Worm (Caenorhabditis elegans) whole organism, L1 larva: Measurements from ENCODE around the gene spe-19.

Experiments used
- ama-1 ChIP-seq: fragments of 150-350 bp; optimal IDR thresholded peaks from 2 replicates; lab custom pipeline; 2014
- lin-35 ChIP-seq, 2 experiments: fragments of 150-350 bp; optimal IDR thresholded peaks; 2 replicates each; lab custom pipeline; 2014; ENCODE audit warnings: missing biosample characterization in 2 of 2, missing genetic modification characterization in 2 of 2, missing genetic modification reagents in 2 of 2
- ztf-11 ChIP-seq, 2 experiments: sonication (generic microtip); optimal IDR thresholded peaks; 2 replicates each; lab custom pipeline; 2016 to 2017; ENCODE audit warnings: missing genetic modification characterization in 2 of 2, missing biosample characterization in 1 of 2, missing compliant biosample characterization in 1 of 2

DNA sequence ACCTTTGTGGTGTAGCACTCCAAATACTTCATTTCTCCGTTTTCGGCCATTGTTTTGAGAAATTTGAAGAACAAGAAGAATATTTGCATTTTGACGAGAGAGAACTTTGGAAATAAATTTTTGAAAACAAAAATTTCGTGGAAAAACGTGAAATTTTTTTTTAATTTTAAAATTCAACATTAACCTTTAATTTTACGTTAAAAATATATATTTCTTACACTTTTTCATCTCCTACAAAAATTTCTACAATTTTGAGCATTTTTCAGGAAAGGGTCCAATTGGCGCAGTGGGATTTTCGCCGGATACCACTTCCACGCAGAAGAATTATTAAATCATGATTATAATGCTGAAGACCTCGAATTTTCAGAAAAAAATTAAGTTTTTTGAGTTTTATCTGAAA is at the start of gene spe-19:
- no peak for TF ChIP-seq lin-35 (GFP tag; optimal IDR thresholded peaks at IDR 0.05; lab: Kevin White, UChicago)
- no peak for TF ChIP-seq ztf-11 (tag; optimal IDR thresholded peaks at IDR 0.05; lab: Kevin White, UChicago)
- TF ChIP-seq ama-1 (lab: Kevin White, UChicago): no peak
